Fruit fly (Drosophila melanogaster): Measurements from ENCODE around the gene CG33325.

Gene CG33325

DNA sequence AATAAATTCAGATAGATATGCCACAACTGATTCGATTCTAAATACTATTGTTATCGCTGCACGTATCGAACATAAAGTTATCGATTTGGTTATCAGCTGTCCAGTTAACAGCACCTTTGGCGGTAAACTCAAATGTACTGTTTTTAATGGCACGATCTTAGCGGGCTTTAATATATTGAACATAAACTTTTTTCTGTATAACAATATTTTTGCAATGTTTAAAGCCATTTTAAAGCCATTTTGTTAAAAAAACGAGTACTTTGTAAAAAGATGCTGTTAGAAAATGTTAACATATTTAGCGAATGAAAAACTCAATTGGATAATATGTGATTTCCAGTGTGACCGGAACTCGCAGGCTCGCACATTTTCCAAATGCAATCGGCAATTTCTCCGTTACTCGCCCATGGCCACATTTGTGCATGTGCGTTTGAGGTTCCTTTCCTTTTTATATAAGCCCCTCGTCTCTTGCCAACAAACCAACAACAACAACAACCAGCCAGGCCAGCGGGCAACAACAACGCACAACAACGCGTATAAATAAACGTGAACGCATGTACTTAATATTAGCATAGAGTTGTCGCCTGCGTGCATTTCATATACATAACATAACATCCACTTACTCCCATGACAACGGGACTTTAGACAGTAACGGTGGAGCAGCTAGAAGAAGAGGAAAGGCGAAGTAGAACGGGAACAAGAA lies 36.2 kb upstream of the CG33325 start, which contains the start of gene TMEM216:
Gene TMEM216 (plus strand): TSS at position 393 of the 700 bp plus-strand sequence.
- TF ChIP-seq CG33017 (tag; optimal IDR thresholded peaks at IDR 0.05), result peak; percentile 34
- peak; percentile 95 for TF ChIP-seq Mnt (GFP tag; optimal IDR thresholded peaks at IDR 0.05)
- TF ChIP-seq Hr96 (GFP tag; optimal IDR thresholded peaks at IDR 0.05), result no peak
- peak; percentile 85 for TF ChIP-seq CG14711 (tag; optimal IDR thresholded peaks at IDR 0.05)
- TF ChIP-seq tj (GFP tag; optimal IDR thresholded peaks at IDR 0.05), result no peak
- TF ChIP-seq pad (GFP tag; optimal IDR thresholded peaks at IDR 0.05), result peak; percentile 63
- TF ChIP-seq CG11617 (GFP tag; optimal IDR thresholded peaks at IDR 0.05), result no peak
- TF ChIP-seq toe (GFP tag; optimal IDR thresholded peaks at IDR 0.05), result no peak
- peak; percentile 97 for TF ChIP-seq ovo (GFP tag; optimal IDR thresholded peaks at IDR 0.05)

DNA sequence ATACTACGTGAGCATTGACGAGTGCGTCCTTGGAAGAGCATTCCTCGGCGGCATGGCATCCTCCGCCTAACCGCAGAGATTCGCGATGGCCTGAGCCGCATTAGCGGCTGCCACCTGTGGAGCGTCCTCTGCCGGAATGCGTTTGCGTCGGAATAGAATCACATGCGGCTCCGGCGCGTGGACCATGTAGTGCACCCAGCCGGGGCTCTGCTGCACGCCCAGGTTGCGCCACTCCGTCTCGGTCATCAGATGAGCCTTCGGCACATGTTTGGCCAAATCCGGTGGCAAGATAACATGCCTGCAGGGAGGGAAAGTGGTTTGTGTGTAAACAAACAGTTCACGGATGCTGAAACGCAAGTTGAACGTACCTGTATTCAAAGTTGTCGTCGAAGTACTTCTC lies 35.5 kb upstream of the CG33325 start:
- TF ChIP-seq CG7045 (GFP tag; optimal IDR thresholded peaks at IDR 0.05) (no peak), Hr96 (GFP tag; optimal IDR thresholded peaks at IDR 0.05) (no peak), cic (GFP tag; optimal IDR thresholded peaks at IDR 0.05) (no peak), toe (GFP tag; optimal IDR thresholded peaks at IDR 0.05) (no peak), CG12768 (GFP tag; optimal IDR thresholded peaks at IDR 0.05) (no peak), cnc (optimal IDR thresholded peaks at IDR 0.05) (no peak), bab1 (GFP tag; optimal IDR thresholded peaks at IDR 0.05) (no peak), pad (GFP tag; optimal IDR thresholded peaks at IDR 0.05) (no peak), CG7101 (tag; optimal IDR thresholded peaks at IDR 0.05) (no peak), Clk (GFP tag; optimal IDR thresholded peaks at IDR 0.05) (no peak), tj (GFP tag; optimal IDR thresholded peaks at IDR 0.05) (no peak), CG5204 (GFP tag; optimal IDR thresholded peaks at IDR 0.05) (no peak), CG33017 (tag; optimal IDR thresholded peaks at IDR 0.05) (no peak), Crg-1 (GFP tag; optimal IDR thresholded peaks at IDR 0.05) (no peak), Mnt (GFP tag; optimal IDR thresholded peaks at IDR 0.05) (no peak), CG1620 (GFP tag; optimal IDR thresholded peaks at IDR 0.05) (no peak), CG14711 (tag; optimal IDR thresholded peaks at IDR 0.05) (no peak)

DNA sequence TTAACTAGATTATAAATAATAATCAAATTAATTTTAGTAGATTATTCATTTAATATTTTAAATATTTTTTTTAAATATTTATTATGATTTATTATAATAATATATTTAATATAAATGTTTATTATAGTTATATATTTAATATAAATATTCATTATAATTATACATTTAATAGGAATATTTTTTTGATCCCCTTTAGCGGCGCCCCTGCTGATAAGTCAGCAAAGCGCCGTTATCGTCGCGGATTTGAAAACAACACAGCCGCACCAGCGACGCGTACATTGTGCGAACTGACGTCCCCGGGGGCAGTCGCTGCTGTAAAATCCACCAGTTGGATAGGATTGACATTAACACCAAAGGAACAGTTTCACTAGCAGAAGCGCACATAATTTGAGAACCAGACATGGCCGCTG lies 32.9 kb upstream of the CG33325 start, which contains the start of gene CG8112:
Gene CG8112 (plus strand): TSS at position 212 of the 410 bp plus-strand sequence.
- no peak for TF ChIP-seq Clk (GFP tag; optimal IDR thresholded peaks at IDR 0.05)
- TF ChIP-seq Hr96 (GFP tag; optimal IDR thresholded peaks at IDR 0.05), result no peak
- TF ChIP-seq bab1 (GFP tag; optimal IDR thresholded peaks at IDR 0.05), result peak; percentile 16
- peak; percentile 83 for TF ChIP-seq tj (GFP tag; optimal IDR thresholded peaks at IDR 0.05)
- peak; percentile 87 for TF ChIP-seq CG11617 (GFP tag; optimal IDR thresholded peaks at IDR 0.05)
- peak; percentile 45 for TF ChIP-seq CG12768 (GFP tag; optimal IDR thresholded peaks at IDR 0.05)
- TF ChIP-seq CG7101 (tag; optimal IDR thresholded peaks at IDR 0.05), result peak; percentile 78
- no peak for TF ChIP-seq CG5204 (GFP tag; optimal IDR thresholded peaks at IDR 0.05)
- no peak for TF ChIP-seq Crg-1 (GFP tag; optimal IDR thresholded peaks at IDR 0.05)
- TF ChIP-seq toe (GFP tag; optimal IDR thresholded peaks at IDR 0.05), result no peak
- TF ChIP-seq cic (GFP tag; optimal IDR thresholded peaks at IDR 0.05), result no peak
- no peak for TF ChIP-seq cnc (optimal IDR thresholded peaks at IDR 0.05)
- TF ChIP-seq CG7045 (GFP tag; optimal IDR thresholded peaks at IDR 0.05), result peak; percentile 58
- TF ChIP-seq ovo (GFP tag; optimal IDR thresholded peaks at IDR 0.05), result peak; percentile 73
- peak; percentile 56 for TF ChIP-seq pad (GFP tag; optimal IDR thresholded peaks at IDR 0.05)
- TF ChIP-seq kay (GFP tag; ENCODE audit: borderline replicate concordance), result peak; percentile 76
- TF ChIP-seq Mnt (GFP tag; optimal IDR thresholded peaks at IDR 0.05), result no peak
- peak; percentile 73 for TF ChIP-seq CG14711 (tag; optimal IDR thresholded peaks at IDR 0.05)
- TF ChIP-seq CG1620 (GFP tag; optimal IDR thresholded peaks at IDR 0.05), result no peak
- peak; percentile 69 for TF ChIP-seq CG33017 (tag; optimal IDR thresholded peaks at IDR 0.05)

DNA sequence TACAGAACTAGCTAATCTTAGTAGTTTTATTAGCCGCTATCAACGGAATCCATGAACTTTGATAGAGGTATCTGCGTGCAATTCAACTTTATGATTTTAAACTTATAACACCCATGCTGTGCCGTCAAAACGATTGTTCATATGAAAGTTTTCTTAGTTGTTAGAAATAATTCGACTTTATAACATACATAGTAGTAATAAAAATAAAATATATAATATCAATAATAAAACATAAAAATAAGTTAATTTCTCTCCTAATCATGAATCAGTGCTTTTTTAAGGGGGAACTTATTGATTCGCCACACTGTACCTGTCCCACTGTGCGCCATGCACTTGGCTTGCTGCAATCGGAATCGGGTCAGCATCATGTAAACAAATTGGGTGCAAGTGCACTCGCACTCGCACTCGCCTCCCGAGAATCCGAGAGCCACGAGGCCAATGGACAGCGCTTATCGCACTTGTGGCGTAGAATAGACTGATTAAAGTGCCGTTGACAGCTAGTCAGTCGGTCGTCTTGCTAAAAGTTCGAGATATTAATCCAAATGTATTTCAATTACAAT lies 32.1 kb upstream of the CG33325 start:
- TF ChIP-seq CG12768 (GFP tag; optimal IDR thresholded peaks at IDR 0.05) (peak; percentile 21), Hr96 (GFP tag; optimal IDR thresholded peaks at IDR 0.05) (peak; percentile 83), cic (GFP tag; optimal IDR thresholded peaks at IDR 0.05) (peak; percentile 76), CG33017 (tag; optimal IDR thresholded peaks at IDR 0.05) (no peak), Mnt (GFP tag; optimal IDR thresholded peaks at IDR 0.05) (peak; percentile 87), ovo (GFP tag; optimal IDR thresholded peaks at IDR 0.05) (peak; percentile 11), Clk (GFP tag; optimal IDR thresholded peaks at IDR 0.05) (peak; percentile 30), CG11617 (GFP tag; optimal IDR thresholded peaks at IDR 0.05) (no peak), bab1 (GFP tag; optimal IDR thresholded peaks at IDR 0.05) (peak; percentile 25), CG7101 (tag; optimal IDR thresholded peaks at IDR 0.05) (peak; percentile 60), CG5204 (GFP tag; optimal IDR thresholded peaks at IDR 0.05) (peak; percentile 1)

DNA sequence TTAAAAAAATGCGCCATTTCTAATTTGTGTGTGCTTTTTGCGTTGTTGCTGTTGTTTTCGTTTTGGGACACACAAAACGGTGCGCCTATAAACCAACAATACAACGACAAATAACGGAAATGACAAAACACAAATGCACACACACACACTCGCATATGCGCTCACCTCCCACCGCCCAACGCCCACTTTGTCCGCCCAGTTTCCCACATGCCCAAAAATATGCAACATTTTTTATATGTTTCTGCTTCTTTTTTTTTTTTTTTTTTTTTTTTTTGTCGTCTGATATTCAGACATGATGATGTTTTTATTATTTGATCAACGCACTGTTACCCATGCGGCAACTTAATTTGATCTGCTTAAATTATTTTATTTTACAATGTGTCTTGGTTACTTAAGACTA lies 27.3 kb upstream of the CG33325 start:
- TF ChIP-seq CG14711 (tag; optimal IDR thresholded peaks at IDR 0.05), result no peak
- no peak for TF ChIP-seq CG7101 (tag; optimal IDR thresholded peaks at IDR 0.05)

DNA sequence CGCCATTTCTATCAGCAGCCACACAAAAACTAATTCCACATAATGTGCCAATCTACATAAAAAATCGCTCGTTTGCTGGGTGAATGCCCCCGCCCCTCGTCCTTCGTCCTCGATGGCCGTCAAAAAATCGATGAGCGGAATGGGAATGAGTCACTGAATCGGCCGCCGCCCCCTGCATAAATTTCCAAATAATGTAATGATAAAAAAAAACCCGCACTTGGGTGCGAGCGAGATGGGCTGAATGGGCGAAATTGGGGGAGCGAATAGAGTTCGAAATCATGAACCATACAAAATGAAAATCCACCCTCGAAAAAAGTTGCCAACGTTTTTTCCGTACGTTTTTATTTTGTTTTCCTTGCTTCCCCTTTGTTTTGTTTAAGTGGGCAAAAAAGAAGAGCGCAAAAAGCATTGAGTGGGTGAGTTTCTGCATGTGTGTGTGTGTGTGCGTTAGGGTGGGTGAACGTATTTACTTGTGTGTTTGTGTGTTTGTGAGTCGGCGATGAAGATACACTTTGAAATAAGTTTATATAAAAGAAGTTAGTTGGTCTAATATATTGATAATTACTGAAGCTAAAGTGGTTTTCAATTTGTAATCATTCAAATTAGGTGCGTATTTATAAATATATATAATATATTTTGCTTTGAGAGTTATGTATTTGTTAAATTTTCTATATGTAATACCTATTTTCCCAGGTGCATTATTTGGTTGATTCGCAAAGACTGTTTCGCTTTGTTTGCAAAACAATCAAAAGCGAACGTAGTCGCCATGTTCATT lies 25.7 kb upstream of the CG33325 start:
- TF ChIP-seq CG33017 (tag; optimal IDR thresholded peaks at IDR 0.05) (no peak), CG1620 (GFP tag; optimal IDR thresholded peaks at IDR 0.05) (no peak), kay (GFP tag; ENCODE audit: borderline replicate concordance) (no peak), bab1 (GFP tag; optimal IDR thresholded peaks at IDR 0.05) (no peak), CG7045 (GFP tag; optimal IDR thresholded peaks at IDR 0.05) (no peak), CG12768 (GFP tag; optimal IDR thresholded peaks at IDR 0.05) (no peak), tj (GFP tag; optimal IDR thresholded peaks at IDR 0.05) (no peak), Crg-1 (GFP tag; optimal IDR thresholded peaks at IDR 0.05) (no peak), Clk (GFP tag; optimal IDR thresholded peaks at IDR 0.05) (no peak), ovo (GFP tag; optimal IDR thresholded peaks at IDR 0.05) (no peak), cic (GFP tag; optimal IDR thresholded peaks at IDR 0.05) (no peak), CG7101 (tag; optimal IDR thresholded peaks at IDR 0.05) (no peak), pad (GFP tag; optimal IDR thresholded peaks at IDR 0.05) (no peak), CG5204 (GFP tag; optimal IDR thresholded peaks at IDR 0.05) (no peak), CG14711 (tag; optimal IDR thresholded peaks at IDR 0.05) (no peak), Mnt (GFP tag; optimal IDR thresholded peaks at IDR 0.05) (no peak), Hr96 (GFP tag; optimal IDR thresholded peaks at IDR 0.05) (no peak)

Data from whole organism, adult.